Fruit fly (Drosophila melanogaster) whole organism, embryonic: ENCODE results near the gene CG4404.

Experiments
- Asciz ChIP-seq: fragments of 200-800 bp; sonication (Bioruptor generic); optimal IDR thresholded peaks from 2 replicates; lab custom pipeline; 2017; ENCODE audit warnings: missing biosample characterization, mild to moderate bottlenecking, missing genetic modification characterization, missing genetic modification reagents
- Atf-2 ChIP-seq: fragments of 200-800 bp; sonication (Bioruptor generic); optimal IDR thresholded peaks from 2 replicates; lab custom pipeline; 2016; ENCODE audit warnings: missing biosample characterization, missing genetic modification characterization
- Bdp1 ChIP-seq: fragments of 200-800 bp; sonication (Bioruptor generic); optimal IDR thresholded peaks from 3 replicates; lab custom pipeline; 2016; ENCODE audit warnings: missing biosample characterization, missing genetic modification characterization
- CG10979 ChIP-seq: fragments of 200-800 bp; sonication (Bioruptor generic); optimal IDR thresholded peaks from 2 replicates; lab custom pipeline; 2018; ENCODE audit warnings: missing biosample characterization, mild to moderate bottlenecking, missing genetic modification characterization, moderate library complexity
- CG11456 ChIP-seq: fragments of 200-800 bp; sonication (Bioruptor generic); IDR thresholded peaks from 3 replicates; pipeline ENCODE4 v1.3.6; 2022; ENCODE audit warnings: missing biosample characterization, missing genetic modification characterization
- CG12071 ChIP-seq: fragments of 200-800 bp; sonication (Bioruptor generic); optimal IDR thresholded peaks from 3 replicates; lab custom pipeline; 2018; ENCODE audit warnings: missing biosample characterization, mild to moderate bottlenecking, missing genetic modification characterization
- CG12659 ChIP-seq: fragments of 200-800 bp; sonication (Bioruptor generic); optimal IDR thresholded peaks from 3 replicates; lab custom pipeline; 2017; ENCODE audit warnings: mild to moderate bottlenecking, missing biosample characterization, missing genetic modification reagents, missing genetic modification characterization
- CG13894 ChIP-seq: fragments of 200-800 bp; sonication (Bioruptor generic); optimal IDR thresholded peaks from 3 replicates; lab custom pipeline; 2018; ENCODE audit warnings: missing biosample characterization, mild to moderate bottlenecking, missing genetic modification characterization, moderate library complexity
- CG15073 ChIP-seq: fragments of 200-800 bp; sonication (Bioruptor generic); optimal IDR thresholded peaks from 2 replicates; lab custom pipeline; 2016; ENCODE audit warnings: missing biosample characterization, missing genetic modification characterization
- CG15479 ChIP-seq: fragments of 200-800 bp; sonication (Bioruptor generic); optimal IDR thresholded peaks from 3 replicates; lab custom pipeline; 2019; ENCODE audit warnings: missing biosample characterization, mild to moderate bottlenecking, missing genetic modification characterization, moderate library complexity
- CG1602 ChIP-seq: fragments of 200-800 bp; sonication (Bioruptor generic); optimal IDR thresholded peaks from 3 replicates; lab custom pipeline; 2016; ENCODE audit warnings: missing biosample characterization, missing genetic modification characterization
- CG1603 ChIP-seq: fragments of 200-800 bp; sonication (Bioruptor generic); optimal IDR thresholded peaks from 2 replicates; lab custom pipeline; 2019; ENCODE audit warnings: missing biosample characterization, mild to moderate bottlenecking, missing genetic modification characterization, moderate library complexity
- CG17186 ChIP-seq: fragments of 200-800 bp; sonication (Bioruptor generic); optimal IDR thresholded peaks from 3 replicates; lab custom pipeline; 2017; ENCODE audit warnings: missing biosample characterization, missing genetic modification reagents, missing genetic modification characterization
- CG17361 ChIP-seq: fragments of 200-800 bp; sonication (Bioruptor generic); IDR thresholded peaks from 3 replicates; pipeline ENCODE4 v1.3.6; 2022; ENCODE audit warnings: missing biosample characterization, missing genetic modification characterization
- CG18011 ChIP-seq: fragments of 200-800 bp; sonication (Bioruptor generic); optimal IDR thresholded peaks from 2 replicates; lab custom pipeline; 2017; ENCODE audit warnings: missing biosample characterization, missing genetic modification characterization, mild to moderate bottlenecking, moderate library complexity, missing genotype
- CG18262 ChIP-seq: fragments of 200-800 bp; optimal IDR thresholded peaks from 3 replicates; lab custom pipeline; 2019; ENCODE audit warnings: missing biosample characterization, mild to moderate bottlenecking, missing genetic modification characterization, moderate library complexity
- CG2875 ChIP-seq: fragments of 200-800 bp; sonication (Bioruptor generic); optimal IDR thresholded peaks from 2 replicates; lab custom pipeline; 2017; ENCODE audit warnings: missing biosample characterization, mild to moderate bottlenecking, missing genetic modification characterization, missing genetic modification reagents
- CG30431 ChIP-seq: fragments of 200-800 bp; sonication (Bioruptor generic); optimal IDR thresholded peaks from 2 replicates; lab custom pipeline; 2017; ENCODE audit warnings: missing biosample characterization, missing genetic modification characterization
- CG31388 ChIP-seq: fragments of 200-800 bp; sonication (Bioruptor generic); optimal IDR thresholded peaks from 2 replicates; lab custom pipeline; 2016; ENCODE audit warnings: missing biosample characterization, missing genetic modification characterization
- CG3726 ChIP-seq: fragments of 200-800 bp; sonication (Bioruptor generic); IDR thresholded peaks from 3 replicates; pipeline ENCODE4, ENCODE4 v1.3.6; 2022; ENCODE audit warnings: missing biosample characterization, missing genetic modification characterization
- CG3838 ChIP-seq: fragments of 200-800 bp; sonication (Bioruptor generic); optimal IDR thresholded peaks from 3 replicates; lab custom pipeline; 2016; ENCODE audit warnings: missing biosample characterization, missing genetic modification characterization
- CG8089 ChIP-seq: fragments of 200-800 bp; sonication (Bioruptor generic); optimal IDR thresholded peaks from 3 replicates; lab custom pipeline; 2016; ENCODE audit warnings: missing biosample characterization, missing genetic modification characterization
- CrebB ChIP-seq: fragments of 200-800 bp; sonication (Bioruptor generic); optimal IDR thresholded peaks from 3 replicates; lab custom pipeline; 2018; ENCODE audit warnings: missing biosample characterization, mild to moderate bottlenecking, missing genetic modification characterization
- Doc2 ChIP-seq: fragments of 200-800 bp; sonication (Bioruptor generic); IDR thresholded peaks from 2 replicates; pipeline ENCODE4 v1.3.6; 2022; ENCODE audit warnings: missing biosample characterization, missing genetic modification characterization
- E2f2 ChIP-seq: fragments of 200-800 bp; sonication (Bioruptor generic); IDR thresholded peaks from 2 replicates; pipeline ENCODE4 v1.3.6; 2022; ENCODE audit warnings: missing biosample characterization, missing genetic modification characterization
- Ets65A ChIP-seq: fragments of 200-800 bp; sonication (Bioruptor generic); peaks from one replicate; lab custom pipeline; 2016; ENCODE audit warnings: missing biosample characterization, missing genetic modification characterization
- Fer1 ChIP-seq: fragments of 200-800 bp; sonication (Bioruptor generic); optimal IDR thresholded peaks from 2 replicates; lab custom pipeline; 2017; ENCODE audit warnings: missing biosample characterization, mild to moderate bottlenecking, missing genetic modification characterization
- Fer3 ChIP-seq: fragments of 200-800 bp; sonication (Bioruptor generic); optimal IDR thresholded peaks from 2 replicates; lab custom pipeline; 2018; ENCODE audit warnings: missing biosample characterization, mild to moderate bottlenecking, missing genetic modification characterization, moderate library complexity
- HmgZ ChIP-seq: fragments of 200-800 bp; sonication (Bioruptor generic); optimal IDR thresholded peaks from 2 replicates; lab custom pipeline; 2018; ENCODE audit warnings: missing biosample characterization, mild to moderate bottlenecking, missing genetic modification characterization
- Mes4 ChIP-seq: fragments of 200-800 bp; sonication (Bioruptor generic); optimal IDR thresholded peaks from 2 replicates; lab custom pipeline; 2016; ENCODE audit warnings: missing biosample characterization, missing genetic modification characterization
- Pdp1 ChIP-seq, 2 experiments: fragments of 200-800 bp; sonication (Bioruptor generic); optimal IDR thresholded peaks; 3 replicates each; lab custom pipeline; 2016; ENCODE audit warnings: missing biosample characterization in 2 of 2, missing genetic modification characterization in 2 of 2, mild to moderate bottlenecking in 1 of 2, moderate library complexity in 1 of 2
- Sox100B ChIP-seq: fragments of 200-800 bp; sonication (Bioruptor generic); optimal IDR thresholded peaks from 3 replicates; lab custom pipeline; 2018; ENCODE audit warnings: missing biosample characterization, mild to moderate bottlenecking, missing genetic modification characterization
- bcd ChIP-seq: fragments of 200-800 bp; sonication (Bioruptor generic); optimal IDR thresholded peaks from 2 replicates; lab custom pipeline; 2017; ENCODE audit warnings: missing biosample characterization, mild to moderate bottlenecking, missing genetic modification characterization
- chinmo ChIP-seq: fragments of 200-800 bp; sonication (Bioruptor generic); IDR thresholded peaks from 4 replicates; pipeline ENCODE4 v1.3.6; 2022; ENCODE audit warnings: missing biosample characterization, missing genetic modification characterization; ENCODE audit not compliant: partially characterized antibody
- crp ChIP-seq, 2 experiments: fragments of 200-800 bp; sonication (Bioruptor generic); optimal IDR thresholded peaks; 2 replicates in 1 of 2; 3 replicates in 1 of 2; lab custom pipeline; 2017; ENCODE audit warnings: missing biosample characterization in 2 of 2, missing genetic modification characterization in 2 of 2, mild to moderate bottlenecking in 1 of 2, moderate library complexity in 1 of 2
- dm ChIP-seq: fragments of 200-800 bp; sonication (Bioruptor generic); optimal IDR thresholded peaks from 3 replicates; lab custom pipeline; 2016; ENCODE audit warnings: missing biosample characterization, missing genetic modification characterization
- ems ChIP-seq: fragments of 200-800 bp; sonication (Bioruptor generic); optimal IDR thresholded peaks from 3 replicates; lab custom pipeline; 2016; ENCODE audit warnings: missing biosample characterization, missing genetic modification characterization
- ewg ChIP-seq: fragments of 200-800 bp; sonication (Bioruptor generic); optimal IDR thresholded peaks from 3 replicates; lab custom pipeline; 2017; ENCODE audit warnings: mild to moderate bottlenecking, missing biosample characterization, missing genetic modification reagents, missing genetic modification characterization
- fd64A ChIP-seq: fragments of 200-800 bp; sonication (Bioruptor generic); optimal IDR thresholded peaks from 3 replicates; lab custom pipeline; 2018; ENCODE audit warnings: missing biosample characterization, mild to moderate bottlenecking, missing genetic modification characterization
- grn ChIP-seq: fragments of 200-800 bp; sonication (Bioruptor generic); optimal IDR thresholded peaks from 3 replicates; lab custom pipeline; 2017; ENCODE audit warnings: missing biosample characterization, missing genetic modification characterization
- ken ChIP-seq: fragments of 200-800 bp; sonication (Bioruptor generic); IDR thresholded peaks from 3 replicates; pipeline ENCODE4 v1.3.6; 2022; ENCODE audit warnings: missing biosample characterization, missing genetic modification characterization
- klu ChIP-seq: fragments of 200-800 bp; sonication (Bioruptor generic); IDR thresholded peaks from 2 replicates; pipeline ENCODE4 v1.3.6; 2022; ENCODE audit warnings: missing biosample characterization, missing genetic modification characterization
- nau ChIP-seq: fragments of 200-800 bp; sonication (Bioruptor generic); optimal IDR thresholded peaks from 3 replicates; lab custom pipeline; 2017; ENCODE audit warnings: missing biosample characterization, mild to moderate bottlenecking, missing genetic modification characterization, missing genetic modification reagents
- org-1 ChIP-seq: fragments of 200-800 bp; sonication (Bioruptor generic); optimal IDR thresholded peaks from 2 replicates; lab custom pipeline; 2017; ENCODE audit warnings: missing biosample characterization, missing genetic modification characterization
- pzg ChIP-seq: fragments of 200-800 bp; sonication (Bioruptor generic); optimal IDR thresholded peaks from 3 replicates; lab custom pipeline; 2018; ENCODE audit warnings: missing biosample characterization, mild to moderate bottlenecking, missing genetic modification characterization, moderate library complexity
- ranshi ChIP-seq: fragments of 200-800 bp; sonication (Bioruptor generic); IDR thresholded peaks from 2 replicates; pipeline ENCODE4 v1.3.6; 2022; ENCODE audit warnings: missing biosample characterization, missing genetic modification characterization
- run ChIP-seq: fragments of 200-800 bp; sonication (Bioruptor generic); optimal IDR thresholded peaks from 3 replicates; lab custom pipeline; 2018; ENCODE audit warnings: missing biosample characterization, mild to moderate bottlenecking, missing genetic modification characterization
- seq ChIP-seq: fragments of 200-800 bp; sonication (Bioruptor generic); IDR thresholded peaks from 2 replicates; pipeline ENCODE4 v1.3.6; 2022; ENCODE audit warnings: missing biosample characterization, missing genetic modification characterization
- twi ChIP-seq: fragments of 200-800 bp; optimal IDR thresholded peaks from 2 replicates; lab custom pipeline; 2019; ENCODE audit warnings: missing biosample characterization, mild to moderate bottlenecking, missing genetic modification characterization, moderate library complexity
- z ChIP-seq: fragments of 200-800 bp; sonication (Bioruptor generic); IDR thresholded peaks from 3 replicates; pipeline ENCODE4 v1.3.6; 2022; ENCODE audit warnings: missing biosample characterization, missing genetic modification characterization
- zen2 ChIP-seq: fragments of 200-800 bp; sonication (Bioruptor generic); IDR thresholded peaks from 3 replicates; pipeline ENCODE4 v1.3.6; 2022; ENCODE audit warnings: missing biosample characterization, missing genetic modification characterization; ENCODE audit not compliant: partially characterized antibody

The CG4404 gene

dm6 chrX:12897150-12897549 is 8.7 kb downstream of the CG4404 start, which contains the start of gene Pde9 (continued):
- TF ChIP-seq CG10979 (no peak), Asciz (no peak), run (tag; lab: Kevin White, UChicago) (no peak), Mes4 (GFP tag; lab: Kevin White, UChicago) (no peak), HmgZ (peak; percentile 5), pzg (GFP tag; lab: Kevin White, UChicago) (peak; percentile 64), seq (GFP tag; lab: Robert Waterston, UW) (no peak), Doc2 (GFP tag; lab: Robert Waterston, UW) (no peak), CG11456 (GFP tag; lab: Robert Waterston, UW) (no peak), z (no peak), CG12659 (GFP tag; lab: Kevin White, UChicago) (peak; percentile 28), CG15479 (peak; percentile 9), CG15073 (no peak), E2f2 (GFP tag; lab: Robert Waterston, UW) (peak; percentile 74), CG30431 (GFP tag; lab: Kevin White, UChicago) (no peak), CG13894 (tag; lab: Kevin White, UChicago) (no peak), org-1 (GFP tag; lab: Kevin White, UChicago) (no peak), grn (GFP tag; lab: Kevin White, UChicago) (peak; percentile 25), CG2875 (GFP tag; lab: Kevin White, UChicago) (no peak), Ets65A (GFP tag; lab: Kevin White, UChicago) (no peak), ems (GFP tag; lab: Kevin White, UChicago) (no peak), CG17186 (GFP tag; lab: Kevin White, UChicago) (peak; percentile 47), CG1602 (GFP tag; lab: Kevin White, UChicago) (no peak), CG12071 (GFP tag; lab: Kevin White, UChicago) (no peak), bcd (GFP tag; lab: Kevin White, UChicago) (no peak), CG1603 (peak; percentile 25), CG3726 (GFP tag; lab: Robert Waterston, UW) (no peak), ranshi (GFP tag; lab: Robert Waterston, UW) (no peak), crp (GFP tag; optimal IDR thresholded peaks at IDR 0.05; lab: Kevin White, UChicago) (peak in 1 of 2 experiments; percentile 1), CG31388 (no peak), fd64A (GFP tag; lab: Kevin White, UChicago) (no peak), Sox100B (GFP tag; lab: Kevin White, UChicago) (no peak), dm (GFP tag; lab: Kevin White, UChicago) (no peak), zen2 (GFP tag; lab: Robert Waterston, UW) (no peak), chinmo (GFP tag; lab: Robert Waterston, UW) (0 out of 4 replicates have a peak, but pooled peaks have one; percentile 31), twi (tag; lab: Kevin White, UChicago) (no peak), Atf-2 (GFP tag; lab: Kevin White, UChicago) (no peak), Pdp1 (GFP tag; optimal IDR thresholded peaks at IDR 0.05; lab: Kevin White, UChicago) (no peak), ken (GFP tag; lab: Robert Waterston, UW) (no peak), CG17361 (no peak), ewg (GFP tag; lab: Kevin White, UChicago) (no peak), Bdp1 (no peak), CG18011 (GFP tag; lab: Kevin White, UChicago) (no peak), CG8089 (GFP tag; lab: Kevin White, UChicago) (no peak), nau (no peak), CG18262 (tag; lab: Kevin White, UChicago) (no peak), Fer1 (GFP tag; lab: Kevin White, UChicago) (no peak), klu (no peak), CG3838 (no peak), CrebB (no peak), Fer3 (no peak)
